Fruit fly (Drosophila melanogaster) whole organism, prepupa: ENCODE data around the gene CG17996.

ENCODE experiments used
- Blimp-1 ChIP-seq: fragments of 200-800 bp; sonication (Bioruptor generic); optimal IDR thresholded peaks from 3 replicates; lab custom pipeline; 2017; ENCODE audit warnings: missing biosample characterization, missing genetic modification characterization, mild to moderate bottlenecking, moderate library complexity, missing genetic modification reagents
- CG11902 ChIP-seq: fragments of 200-800 bp; sonication (Bioruptor generic); optimal IDR thresholded peaks from 3 replicates; lab custom pipeline; 2016; ENCODE audit warnings: missing biosample characterization, missing genetic modification characterization
- CG1621 ChIP-seq: fragments of 200-800 bp; sonication (Bioruptor generic); optimal IDR thresholded peaks from 3 replicates; lab custom pipeline; 2018; ENCODE audit warnings: missing biosample characterization, mild to moderate bottlenecking, missing genetic modification characterization
- CG16779 ChIP-seq: fragments of 200-800 bp; sonication (Bioruptor generic); optimal IDR thresholded peaks from 3 replicates; lab custom pipeline; 2017; ENCODE audit warnings: missing biosample characterization, mild to moderate bottlenecking, missing genetic modification characterization
- CG6792 ChIP-seq: fragments of 200-800 bp; sonication (Bioruptor generic); optimal IDR thresholded peaks from 3 replicates; lab custom pipeline; 2016; ENCODE audit warnings: missing biosample characterization, missing genetic modification characterization
- CG6808 ChIP-seq: fragments of 200-800 bp; sonication (Bioruptor generic); optimal IDR thresholded peaks from 3 replicates; lab custom pipeline; 2017; ENCODE audit warnings: missing biosample characterization, missing genetic modification characterization, mild to moderate bottlenecking, moderate library complexity, missing genetic modification reagents
- CG8632 ChIP-seq: fragments of 200-800 bp; sonication (Bioruptor generic); optimal IDR thresholded peaks from 3 replicates; lab custom pipeline; 2016; ENCODE audit warnings: missing biosample characterization, missing genetic modification characterization
- Hr38 ChIP-seq: sonication (Bioruptor generic); optimal IDR thresholded peaks from 2 replicates; lab custom pipeline; 2016; ENCODE audit warnings: missing biosample characterization, missing genetic modification characterization
- Met ChIP-seq: fragments of 200-800 bp; sonication (Bioruptor generic); optimal IDR thresholded peaks from 3 replicates; lab custom pipeline; 2016; ENCODE audit warnings: missing biosample characterization, missing genetic modification characterization
- Sox15 ChIP-seq: fragments of 200-800 bp; sonication (Bioruptor generic); optimal IDR thresholded peaks from 3 replicates; lab custom pipeline; 2016; ENCODE audit warnings: missing biosample characterization, missing genetic modification characterization
- dsx ChIP-seq: fragments of 200-800 bp; optimal IDR thresholded peaks from 3 replicates; lab custom pipeline; 2019; ENCODE audit warnings: missing biosample characterization, mild to moderate bottlenecking, missing genetic modification characterization, moderate library complexity; ENCODE audit not compliant: poor library complexity, severe bottlenecking
- esn ChIP-seq: fragments of 200-800 bp; sonication (Bioruptor generic); optimal IDR thresholded peaks from 2 replicates; lab custom pipeline; 2016; ENCODE audit warnings: missing biosample characterization, mild to moderate bottlenecking, missing genetic modification characterization, moderate library complexity
- lz ChIP-seq: fragments of 200-800 bp; sonication (Bioruptor generic); optimal IDR thresholded peaks from 3 replicates; lab custom pipeline; 2016; ENCODE audit warnings: missing biosample characterization, missing genetic modification characterization

DNA sequence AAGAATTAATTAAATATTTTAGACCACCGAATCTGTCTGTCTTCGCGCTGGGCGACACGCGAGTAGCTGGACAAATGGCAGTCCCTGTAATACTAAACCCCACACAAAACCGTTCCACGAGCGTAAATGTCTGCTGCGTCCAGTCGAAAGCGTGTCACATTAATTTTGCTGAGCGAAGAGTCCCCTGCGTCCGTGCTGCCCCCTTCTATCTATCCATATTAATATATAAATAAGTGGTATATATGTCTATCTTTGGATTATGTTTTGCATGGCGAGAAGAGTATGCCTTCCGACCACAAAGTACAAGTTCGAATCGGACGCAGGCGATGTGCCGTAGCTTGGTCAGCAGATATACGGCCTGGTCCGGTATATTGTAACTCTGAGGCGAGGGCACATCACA is 21.5 kb upstream of the CG17996 start:
- TF ChIP-seq CG8632 (GFP tag; lab: Kevin White, UChicago) (no peak), Hr38 (GFP tag; lab: Kevin White, UChicago) (no peak), Sox15 (GFP tag; lab: Kevin White, UChicago) (no peak), CG16779 (tag; lab: Kevin White, UChicago) (no peak), lz (GFP tag; lab: Kevin White, UChicago) (no peak), Blimp-1 (GFP tag; lab: Kevin White, UChicago) (no peak), CG6792 (GFP tag; lab: Kevin White, UChicago) (no peak), dsx (GFP tag; lab: Kevin White, UChicago) (no peak), CG6808 (GFP tag; lab: Kevin White, UChicago) (no peak), Met (GFP tag; lab: Kevin White, UChicago) (no peak), CG11902 (GFP tag; lab: Kevin White, UChicago) (no peak), esn (GFP tag; lab: Kevin White, UChicago) (no peak), CG1621 (tag; lab: Kevin White, UChicago) (no peak)
